Worm (Caenorhabditis elegans) whole organism, midembryonic: ENCODE data around the gene snu-23.

ENCODE experiments used
- cog-1 ChIP-seq: sonication (generic microtip); optimal IDR thresholded peaks from 2 replicates; lab custom pipeline; 2016; ENCODE audit warnings: missing genetic modification characterization, missing compliant biosample characterization
- flt-1 ChIP-seq: fragments of 200-800 bp; sonication (Bioruptor generic); IDR thresholded peaks from 2 replicates; pipeline ENCODE4 v1.3.6; 2022; ENCODE audit warnings: missing genetic modification characterization, missing compliant biosample characterization
- ref-1 ChIP-seq: fragments of 200-800 bp; sonication (Bioruptor generic); conservative IDR thresholded peaks from 2 replicates; pipeline ENCODE4 v1.3.6; 2022; ENCODE audit warnings: missing genetic modification reagents, missing genetic modification characterization, missing compliant biosample characterization

DNA sequence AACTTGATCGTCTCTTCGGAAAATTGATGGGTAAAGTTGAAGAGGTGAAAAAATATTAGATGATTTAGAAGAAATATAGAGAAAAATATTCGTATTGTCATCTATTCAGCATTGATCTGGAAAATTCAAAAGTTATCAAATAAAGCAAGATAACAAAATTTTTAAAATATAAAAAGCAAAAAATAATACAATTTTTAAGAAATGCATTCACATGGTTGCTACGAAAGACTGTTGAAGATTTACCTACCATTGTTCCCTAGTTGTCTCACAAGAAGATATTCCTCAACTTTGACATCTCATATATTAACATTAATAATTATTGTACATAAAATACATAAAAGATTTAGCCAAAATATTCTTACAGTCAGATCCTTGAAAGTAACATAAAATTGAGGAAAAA, 15.6 kb downstream of the snu-23 start, which contains the start of gene cdh-3:
- no peak for TF ChIP-seq flt-1 (GFP tag; lab: Robert Waterston, UW)
- TF ChIP-seq cog-1 (tag; lab: Kevin White, UChicago) = no peak
- TF ChIP-seq ref-1 (GFP tag; lab: Robert Waterston, UW) = no peak
